Worm (Caenorhabditis elegans) whole organism, L1 larva: ENCODE measurements around the gene nfu-1.

ENCODE experiments used
- Y116A8C.19 ChIP-seq: sonication (generic microtip); optimal IDR thresholded peaks from 2 replicates; lab custom pipeline; 2016; ENCODE audit warnings: missing compliant biosample characterization, missing genetic modification characterization, borderline replicate concordance
- ceh-90 ChIP-seq: sonication (generic microtip); optimal IDR thresholded peaks from 2 replicates; lab custom pipeline; 2016; ENCODE audit warnings: missing genetic modification characterization, missing compliant biosample characterization
- fkh-8 ChIP-seq: sonication (generic microtip); optimal IDR thresholded peaks from 2 replicates; lab custom pipeline; 2016; ENCODE audit warnings: mild to moderate bottlenecking, missing genetic modification characterization, missing compliant biosample characterization
- jun-1 ChIP-seq: fragments of 150-350 bp; optimal IDR thresholded peaks from 2 replicates; lab custom pipeline; 2014; ENCODE audit warnings: missing biosample characterization, missing genetic modification reagents, missing genetic modification characterization
- lin-13 ChIP-seq: fragments of 150-350 bp; optimal IDR thresholded peaks from 2 replicates; lab custom pipeline; 2014; ENCODE audit warnings: missing biosample characterization, missing genetic modification reagents, missing genetic modification characterization
- lin-14 ChIP-seq: fragments of 200-800 bp; sonication (Bioruptor generic); optimal IDR thresholded peaks from 2 replicates; lab custom pipeline; 2018; ENCODE audit warnings: mild to moderate bottlenecking, missing genetic modification characterization, moderate library complexity, missing compliant biosample characterization
- lin-39 ChIP-seq: fragments of 150-350 bp; optimal IDR thresholded peaks from 2 replicates; lab custom pipeline; 2014; ENCODE audit warnings: missing biosample characterization, missing genetic modification reagents, missing genetic modification characterization
- mdl-1 ChIP-seq, 2 experiments: fragments of 150-350 bp; optimal IDR thresholded peaks; 2 replicates each; lab custom pipeline; 2014 to 2017; ENCODE audit warnings: missing biosample characterization in 2 of 2, missing genetic modification characterization in 2 of 2, inconsistent platforms in 1 of 2
- nhr-12 ChIP-seq: sonication (generic microtip); optimal IDR thresholded peaks from 2 replicates; lab custom pipeline; 2017; ENCODE audit warnings: missing biosample characterization, missing genetic modification characterization
- pax-3 ChIP-seq: fragments of 200-800 bp; sonication (Bioruptor generic); optimal IDR thresholded peaks from 2 replicates; lab custom pipeline; 2018; ENCODE audit warnings: mild to moderate bottlenecking, missing genetic modification characterization, moderate library complexity, missing compliant biosample characterization
- snu-23 ChIP-seq: sonication (generic microtip); optimal IDR thresholded peaks from 2 replicates; lab custom pipeline; 2016; ENCODE audit warnings: missing genetic modification characterization, missing compliant biosample characterization
- unc-62 ChIP-seq: fragments of 150-350 bp; optimal IDR thresholded peaks from 2 replicates; lab custom pipeline; 2014; ENCODE audit warnings: missing biosample characterization, missing genetic modification reagents, missing genetic modification characterization
- ztf-11 ChIP-seq, 2 experiments: sonication (generic microtip); optimal IDR thresholded peaks; 2 replicates each; lab custom pipeline; 2016 to 2017; ENCODE audit warnings: missing genetic modification characterization in 2 of 2, missing biosample characterization in 1 of 2, missing compliant biosample characterization in 1 of 2

ce11 chrIV:10382894-10383293 lies 4.3 kb upstream of the nfu-1 start:
- TF ChIP-seq ceh-90 (tag; lab: Kevin White, UChicago) (no peak), ztf-11 (tag; optimal IDR thresholded peaks at IDR 0.05; lab: Kevin White, UChicago) (no peak), nhr-12 (tag; lab: Kevin White, UChicago) (no peak), fkh-8 (no peak), pax-3 (tag; lab: Kevin White, UChicago) (no peak), lin-39 (no peak), unc-62 (GFP tag; lab: Kevin White, UChicago) (no peak), Y116A8C.19 (tag; lab: Kevin White, UChicago) (no peak), lin-14 (no peak), mdl-1 (tag; optimal IDR thresholded peaks at IDR 0.05; lab: Kevin White, UChicago) (no peak), jun-1 (tag; lab: Kevin White, UChicago) (no peak), lin-13 (GFP tag; lab: Kevin White, UChicago) (no peak), snu-23 (GFP tag; lab: Kevin White, UChicago) (no peak)
